Fruit fly (Drosophila melanogaster) whole organism, wandering third instar larva: ENCODE data around the gene CG42536.

Experiments used
- Abd-B ChIP-seq: fragments of >200 bp; optimal IDR thresholded peaks from 2 replicates; lab custom pipeline; 2017; ENCODE audit warnings: missing biosample characterization, missing genetic modification characterization
- CG32264 ChIP-seq: fragments of 200-800 bp; sonication (Bioruptor generic); optimal IDR thresholded peaks from 2 replicates; lab custom pipeline; 2016; ENCODE audit warnings: missing biosample characterization, missing genetic modification characterization
- CG9705 ChIP-seq: fragments of 200-800 bp; sonication (Bioruptor generic); optimal IDR thresholded peaks from 2 replicates; lab custom pipeline; 2018; ENCODE audit warnings: missing biosample characterization, mild to moderate bottlenecking, missing genetic modification characterization
- Dfd ChIP-seq: fragments of >200 bp; optimal IDR thresholded peaks from 2 replicates; lab custom pipeline; 2017; ENCODE audit warnings: missing biosample characterization, missing genetic modification characterization
- Dif ChIP-seq: fragments of 200-275, 200-300 bp; sonication (Bioruptor generic); optimal IDR thresholded peaks from 2 replicates; lab custom pipeline; 2018; ENCODE audit warnings: missing biosample characterization, missing genetic modification characterization; ENCODE audit not compliant: partially characterized antibody
- GATAd ChIP-seq: sonication (Bioruptor generic); optimal IDR thresholded peaks from 2 replicates; lab custom pipeline; 2016; ENCODE audit warnings: missing biosample characterization, missing genetic modification characterization
- HLH106 ChIP-seq: fragments of 200-800 bp; optimal IDR thresholded peaks from 3 replicates; lab custom pipeline; 2019; ENCODE audit warnings: missing biosample characterization, mild to moderate bottlenecking, missing genetic modification characterization, moderate library complexity
- Hnf4 ChIP-seq: fragments of 200-800 bp; sonication (Bioruptor generic); optimal IDR thresholded peaks from 2 replicates; lab custom pipeline; 2016; ENCODE audit warnings: missing biosample characterization, mild to moderate bottlenecking, missing genetic modification characterization
- Hr78 ChIP-seq: fragments of >200 bp; optimal IDR thresholded peaks from 2 replicates; lab custom pipeline; 2017; ENCODE audit warnings: missing biosample characterization, missing genetic modification characterization
- Hr83 ChIP-seq: fragments of 200-300 bp; sonication (Bioruptor generic); optimal IDR thresholded peaks from 2 replicates; lab custom pipeline; 2016; ENCODE audit warnings: missing biosample characterization, mild to moderate bottlenecking, missing genetic modification characterization, moderate library complexity; ENCODE audit not compliant: poor library complexity, severe bottlenecking
- Jra ChIP-seq: sonication (Bioruptor generic); optimal IDR thresholded peaks from 2 replicates; lab custom pipeline; 2016; ENCODE audit warnings: missing biosample characterization, missing genetic modification characterization
- Mio ChIP-seq: sonication (Bioruptor generic); optimal IDR thresholded peaks from 2 replicates; lab custom pipeline; 2016; ENCODE audit warnings: missing biosample characterization, missing genetic modification characterization
- Myc ChIP-seq: fragments of >200 bp; optimal IDR thresholded peaks from 2 replicates; lab custom pipeline; 2017
- N ChIP-seq: fragments of >200 bp; optimal IDR thresholded peaks from 2 replicates; lab custom pipeline; 2018; ENCODE audit warnings: missing biosample characterization, missing external identifiers, missing genetic modification characterization
- OdsH ChIP-seq: fragments of 200-800 bp; sonication (Bioruptor generic); optimal IDR thresholded peaks from 2 replicates; lab custom pipeline; 2016; ENCODE audit warnings: missing biosample characterization, mild to moderate bottlenecking, missing genetic modification characterization
- Rel ChIP-seq, 2 experiments: fragments of 200-800 bp; sonication (Bioruptor generic) in 1 of 2; optimal IDR thresholded peaks; 2 replicates in 1 of 2; 3 replicates in 1 of 2; lab custom pipeline; 2016 to 2019; ENCODE audit warnings: mild to moderate bottlenecking in 2 of 2, missing biosample characterization in 2 of 2, missing genetic modification characterization in 2 of 2, moderate library complexity in 1 of 2
- Vsx2 ChIP-seq: fragments of 200-300, 225-300 bp; sonication (Bioruptor generic); optimal IDR thresholded peaks from 2 replicates; lab custom pipeline; 2018; ENCODE audit warnings: missing biosample characterization, missing genetic modification characterization; ENCODE audit not compliant: partially characterized antibody
- br ChIP-seq: fragments of 200-800 bp; sonication (Bioruptor generic); optimal IDR thresholded peaks from 2 replicates; lab custom pipeline; 2016; ENCODE audit warnings: missing biosample characterization, missing genetic modification characterization
- brk ChIP-seq: fragments of 200-800 bp; sonication (Bioruptor generic); optimal IDR thresholded peaks from 2 replicates; lab custom pipeline; 2016; ENCODE audit warnings: missing biosample characterization, mild to moderate bottlenecking, missing genetic modification characterization
- dl ChIP-seq, 2 experiments: fragments of 175-275, 200-275 bp in 1 of 2; fragments of 200-275 bp in 1 of 2; sonication (Bioruptor generic); optimal IDR thresholded peaks; lab custom pipeline; 2018; ENCODE audit warnings: mild to moderate bottlenecking in 2 of 2, missing biosample characterization in 2 of 2, missing genetic modification characterization in 2 of 2, moderate library complexity in 2 of 2; ENCODE audit not compliant: partially characterized antibody in 2 of 2, insufficient read depth in 1 of 2
- dmrt93B ChIP-seq: fragments of 200-800 bp; sonication (Bioruptor generic); optimal IDR thresholded peaks from 2 replicates; lab custom pipeline; 2018; ENCODE audit warnings: missing biosample characterization, mild to moderate bottlenecking, missing genetic modification characterization
- dsf ChIP-seq: sonication (Bioruptor generic); optimal IDR thresholded peaks from 2 replicates; lab custom pipeline; 2016; ENCODE audit warnings: missing biosample characterization, missing genetic modification characterization, borderline replicate concordance
- ey ChIP-seq: fragments of 200-800 bp; sonication (Bioruptor generic); optimal IDR thresholded peaks from 2 replicates; lab custom pipeline; 2016; ENCODE audit warnings: missing biosample characterization, missing genetic modification characterization
- foxo ChIP-seq, 2 experiments: fragments of 200-800 bp; sonication (Bioruptor generic); optimal IDR thresholded peaks; 2 replicates in 1 of 2; 3 replicates in 1 of 2; lab custom pipeline; 2016 to 2017; ENCODE audit warnings: missing biosample characterization in 2 of 2, missing genetic modification characterization in 2 of 2
- fru ChIP-seq: fragments of 200-800 bp; sonication (Bioruptor generic); optimal IDR thresholded peaks from 3 replicates; lab custom pipeline; 2016; ENCODE audit warnings: missing biosample characterization, mild to moderate bottlenecking, missing genetic modification characterization
- h ChIP-seq: fragments of 200-800 bp; sonication (Bioruptor generic); optimal IDR thresholded peaks from 3 replicates; lab custom pipeline; 2016; ENCODE audit warnings: missing biosample characterization, mild to moderate bottlenecking, missing genetic modification characterization
- jim ChIP-seq: fragments of 175-275, 200-325 bp; sonication (Bioruptor generic); optimal IDR thresholded peaks from 2 replicates; lab custom pipeline; 2016; ENCODE audit warnings: missing biosample characterization, mild to moderate bottlenecking, missing genetic modification characterization
- lola ChIP-seq: fragments of >200 bp; optimal IDR thresholded peaks from 2 replicates; lab custom pipeline; 2017; ENCODE audit warnings: missing biosample characterization, missing genetic modification characterization
- pan ChIP-seq: fragments of >200 bp; optimal IDR thresholded peaks from 2 replicates; lab custom pipeline; 2017
- psq ChIP-seq: fragments of 200-800 bp; sonication (Bioruptor generic); optimal IDR thresholded peaks from 3 replicates; lab custom pipeline; 2017; ENCODE audit warnings: missing biosample characterization, mild to moderate bottlenecking, missing genetic modification characterization, moderate library complexity
- rgr ChIP-seq: fragments of 200-800 bp; sonication (Bioruptor generic); optimal IDR thresholded peaks from 3 replicates; lab custom pipeline; 2016; ENCODE audit warnings: missing biosample characterization, mild to moderate bottlenecking, missing genetic modification characterization
- sv ChIP-seq: fragments of 200-800 bp; sonication (Bioruptor generic); optimal IDR thresholded peaks from 3 replicates; lab custom pipeline; 2016; ENCODE audit warnings: missing biosample characterization, missing genetic modification characterization
- tai ChIP-seq: sonication (Bioruptor generic); optimal IDR thresholded peaks from 2 replicates; lab custom pipeline; 2016; ENCODE audit warnings: missing biosample characterization, missing genetic modification characterization
- usp ChIP-seq: fragments of >200 bp; optimal IDR thresholded peaks from 2 replicates; lab custom pipeline; 2017; ENCODE audit warnings: missing biosample characterization, missing genetic modification characterization
- woc ChIP-seq: sonication (Bioruptor generic); optimal IDR thresholded peaks from 2 replicates; lab custom pipeline; 2016; ENCODE audit warnings: missing biosample characterization, mild to moderate bottlenecking, missing genetic modification characterization

The CG42536 gene

DNA sequence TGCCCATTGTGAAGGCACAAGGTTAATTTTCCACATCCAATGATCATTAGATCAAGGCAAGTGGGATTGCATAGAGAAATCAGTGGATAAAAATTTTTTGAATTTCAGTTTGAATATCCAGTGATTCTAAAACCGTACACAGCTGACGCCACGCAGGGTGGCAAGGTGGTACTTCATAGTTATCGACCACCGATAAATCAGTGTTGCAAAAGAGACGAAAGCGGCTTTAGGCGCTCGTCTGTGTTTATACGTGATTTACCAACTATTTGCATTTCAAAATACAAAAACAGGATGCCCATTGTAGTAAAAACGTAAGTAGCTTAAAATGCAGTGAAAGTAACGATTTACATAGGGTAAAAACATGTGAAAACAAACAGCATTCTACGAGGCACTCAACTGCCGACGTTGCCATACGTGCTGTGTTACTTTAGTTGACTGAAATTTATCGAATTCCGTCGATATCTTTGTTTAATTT, 1.1 kb upstream of the CG42536 start, which contains the start of the genes CG42535, CG34001 and hay:
Gene CG42535 (minus strand): TSS at position 51 of the 475 bp plus-strand sequence.
Gene CG34001 (plus strand): TSS at position 195 of the 475 bp plus-strand sequence.
Gene hay (plus strand): TSS at position 195 of the 475 bp plus-strand sequence.
- peak in 1 of 2 experiments; percentile 5 for TF ChIP-seq foxo (GFP tag; optimal IDR thresholded peaks at IDR 0.05; lab: Kevin White, UChicago)
- no peak for TF ChIP-seq OdsH
- no peak for TF ChIP-seq h (GFP tag; lab: Kevin White, UChicago)
- no peak for TF ChIP-seq fru (GFP tag; lab: Kevin White, UChicago)
- no peak for TF ChIP-seq Dif (GFP tag; lab: Kevin White, UChicago)
- peak; percentile 62 for TF ChIP-seq Myc (lab: Kevin White, UChicago)
- no peak for TF ChIP-seq Jra (GFP tag; lab: Kevin White, UChicago)

DNA sequence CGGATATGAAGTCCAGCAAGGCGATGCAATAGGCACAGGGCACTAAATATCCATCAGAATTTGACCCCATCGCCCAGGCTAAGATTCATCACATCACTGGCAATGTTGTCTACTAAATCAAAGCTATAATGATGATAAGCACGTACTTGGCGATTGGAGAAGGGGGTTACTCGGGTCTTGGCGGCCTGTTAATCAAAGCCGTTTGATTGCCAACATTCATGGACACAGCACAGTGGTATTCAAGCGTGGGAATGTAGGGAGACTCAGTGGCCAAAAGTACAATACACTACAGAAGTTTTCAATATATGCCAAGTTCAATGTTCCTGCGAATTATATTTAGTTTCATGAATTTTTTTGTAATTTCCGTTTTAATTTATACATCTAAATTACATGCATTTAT, 1.5 kb downstream of the CG42536 start, which contains the start of gene CG14151:
Gene CG14151 (minus strand): TSS at position 101 of the 400 bp plus-strand sequence.
- TF ChIP-seq Mio: no peak
- TF ChIP-seq sv (GFP tag; lab: Kevin White, UChicago): no peak
- no peak for TF ChIP-seq N (GFP tag; lab: Kevin White, UChicago)
- no peak for TF ChIP-seq pan
- TF ChIP-seq OdsH: no peak
- TF ChIP-seq brk (GFP tag; lab: Kevin White, UChicago): no peak
- no peak for TF ChIP-seq lola (GFP tag; lab: Kevin White, UChicago)
- TF ChIP-seq rgr (GFP tag; lab: Kevin White, UChicago): no peak
- TF ChIP-seq Rel (GFP tag; optimal IDR thresholded peaks at IDR 0.05; lab: Kevin White, UChicago): no peak
- TF ChIP-seq Rel (tag; optimal IDR thresholded peaks at IDR 0.05; lab: Kevin White, UChicago): no peak
- TF ChIP-seq dmrt93B: no peak
- TF ChIP-seq dl (GFP tag; optimal IDR thresholded peaks at IDR 0.05; lab: Kevin White, UChicago; ENCODE audit: insufficient read depth in 1 of 2, partially characterized antibody in 2 of 2): no peak
- no peak for TF ChIP-seq GATAd (GFP tag; lab: Kevin White, UChicago)
- TF ChIP-seq br: no peak
- no peak for TF ChIP-seq woc (GFP tag; lab: Kevin White, UChicago)
- TF ChIP-seq Myc (lab: Kevin White, UChicago): no peak
- no peak for TF ChIP-seq Dfd (GFP tag; lab: Kevin White, UChicago)
- TF ChIP-seq fru (GFP tag; lab: Kevin White, UChicago): no peak
- no peak for TF ChIP-seq Vsx2 (GFP tag; lab: Kevin White, UChicago)
- TF ChIP-seq CG32264 (GFP tag; lab: Kevin White, UChicago): no peak
- no peak for TF ChIP-seq Abd-B

DNA sequence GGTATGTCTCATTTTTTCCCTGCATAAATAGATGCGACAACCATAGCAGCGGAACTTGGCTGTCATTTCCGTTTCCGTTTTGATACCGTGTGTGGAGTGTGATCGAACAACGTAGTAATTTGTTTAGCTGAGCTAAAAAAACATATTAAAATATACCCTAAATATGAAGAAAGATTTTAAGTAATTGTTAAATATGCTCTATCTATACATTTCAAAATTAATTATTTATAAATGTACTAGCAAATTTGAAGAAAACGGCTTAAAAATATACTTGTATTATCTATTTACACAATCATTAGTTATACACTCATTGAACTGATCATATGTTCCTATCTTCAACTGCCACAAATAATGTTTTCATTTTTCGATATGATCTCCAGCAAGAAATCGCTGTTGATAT, 3.7 kb downstream of the CG42536 start, which contains the start of gene CG34238:
Gene CG34238 (plus strand): TSS at position 301 of the 400 bp plus-strand sequence.
- no peak for TF ChIP-seq CG9705 (GFP tag; lab: Kevin White, UChicago)
- TF ChIP-seq usp: no peak
- no peak for TF ChIP-seq dl (GFP tag; optimal IDR thresholded peaks at IDR 0.05; lab: Kevin White, UChicago; ENCODE audit: insufficient read depth in 1 of 2, partially characterized antibody in 2 of 2)
- TF ChIP-seq CG32264 (GFP tag; lab: Kevin White, UChicago): no peak
- no peak for TF ChIP-seq tai (GFP tag; lab: Kevin White, UChicago)
- no peak for TF ChIP-seq woc (GFP tag; lab: Kevin White, UChicago)
- no peak for TF ChIP-seq sv (GFP tag; lab: Kevin White, UChicago)
- no peak for TF ChIP-seq GATAd (GFP tag; lab: Kevin White, UChicago)
- no peak for TF ChIP-seq foxo (GFP tag; optimal IDR thresholded peaks at IDR 0.05; lab: Kevin White, UChicago)
- no peak for TF ChIP-seq Mio
- TF ChIP-seq psq: no peak
- no peak for TF ChIP-seq dsf (GFP tag; lab: Kevin White, UChicago)
- TF ChIP-seq Hnf4 (GFP tag; lab: Kevin White, UChicago): no peak
- TF ChIP-seq Hr83: no peak
- TF ChIP-seq brk (GFP tag; lab: Kevin White, UChicago): no peak
- TF ChIP-seq ey (GFP tag; lab: Kevin White, UChicago): no peak
- TF ChIP-seq jim: no peak
- TF ChIP-seq Dfd (GFP tag; lab: Kevin White, UChicago): no peak
- no peak for TF ChIP-seq rgr (GFP tag; lab: Kevin White, UChicago)
- no peak for TF ChIP-seq h (GFP tag; lab: Kevin White, UChicago)
- TF ChIP-seq, all 38 proteins: peak for 0

DNA sequence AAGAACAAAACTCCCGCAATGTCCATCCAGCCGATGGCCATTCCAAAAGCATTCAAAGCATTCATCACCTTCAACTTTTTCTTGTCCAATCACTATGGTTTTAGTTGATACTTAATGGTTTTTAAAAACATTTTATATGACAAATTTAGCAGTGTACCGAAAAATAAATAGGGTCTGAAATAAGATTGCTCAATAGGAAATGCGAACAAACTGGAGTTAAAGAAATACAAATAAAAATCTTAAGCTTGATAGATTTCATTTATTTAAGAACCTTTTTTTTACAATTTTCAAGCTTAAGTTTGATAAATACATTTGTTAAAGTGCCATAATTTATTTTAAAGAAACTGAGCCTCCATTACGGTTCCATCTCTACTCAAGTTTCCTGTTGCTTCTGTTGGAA, 4.4 kb downstream of the CG42536 start, which contains the start of gene CG43127:
Gene CG43127 (minus strand): TSS at position 101 of the 400 bp plus-strand sequence.
- no peak for TF ChIP-seq pan
- no peak for TF ChIP-seq rgr (GFP tag; lab: Kevin White, UChicago)
- TF ChIP-seq brk (GFP tag; lab: Kevin White, UChicago): no peak
- no peak for TF ChIP-seq Jra (GFP tag; lab: Kevin White, UChicago)
- no peak for TF ChIP-seq dl (GFP tag; optimal IDR thresholded peaks at IDR 0.05; lab: Kevin White, UChicago; ENCODE audit: insufficient read depth in 1 of 2, partially characterized antibody in 2 of 2)
- TF ChIP-seq foxo (GFP tag; optimal IDR thresholded peaks at IDR 0.05; lab: Kevin White, UChicago): no peak
- TF ChIP-seq Vsx2 (GFP tag; lab: Kevin White, UChicago): no peak
- TF ChIP-seq Hr78: no peak
- TF ChIP-seq HLH106 (tag; lab: Kevin White, UChicago): no peak
- no peak for TF ChIP-seq sv (GFP tag; lab: Kevin White, UChicago)
